Worm (Caenorhabditis elegans): Measurements from ENCODE around the gene hlh-34.

DNA sequence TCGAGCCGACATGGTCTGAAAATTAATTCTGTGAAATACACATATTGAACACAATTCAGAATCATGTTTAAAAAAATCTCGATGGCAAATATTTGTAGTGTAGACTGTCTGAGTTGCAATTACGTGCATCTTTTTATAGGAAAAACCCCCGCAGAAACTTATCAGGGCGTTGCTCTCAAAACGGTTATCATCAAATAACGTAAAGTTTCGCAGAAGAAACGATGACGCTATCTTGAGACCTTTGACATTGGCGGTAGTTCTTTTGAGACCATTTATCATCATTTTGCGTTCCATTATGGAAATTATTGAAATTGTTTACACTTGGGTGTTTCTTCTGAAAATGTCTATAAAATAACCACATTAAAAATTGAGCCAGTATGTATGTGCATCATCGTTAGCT, 23.6 kb upstream of the hlh-34 start, which contains the start of gene dct-17:
- TF ChIP-seq lin-13 (GFP tag; optimal IDR thresholded peaks at IDR 0.05) (no peak), fos-1 (tag; optimal IDR thresholded peaks at IDR 0.05) (no peak), nhr-10 (tag; optimal IDR thresholded peaks at IDR 0.05) (no peak), snpc-4 (tag; optimal IDR thresholded peaks at IDR 0.05) (no peak), lin-38 (GFP tag; IDR thresholded peaks at IDR 0.05) (no peak), mxl-2 (GFP tag; conservative IDR thresholded peaks at IDR 0.05) (no peak), R02D3.7 (tag; optimal IDR thresholded peaks at IDR 0.05) (no peak), ztf-11 (tag; optimal IDR thresholded peaks at IDR 0.05) (no peak), ama-1 (optimal IDR thresholded peaks at IDR 0.05) (no peak), daf-12 (tag; optimal IDR thresholded peaks at IDR 0.05) (no peak), skn-1 (tag; optimal IDR thresholded peaks at IDR 0.05) (no peak)
